Worm (Caenorhabditis elegans): Measurements from ENCODE around the gene C18B2.4.

DNA sequence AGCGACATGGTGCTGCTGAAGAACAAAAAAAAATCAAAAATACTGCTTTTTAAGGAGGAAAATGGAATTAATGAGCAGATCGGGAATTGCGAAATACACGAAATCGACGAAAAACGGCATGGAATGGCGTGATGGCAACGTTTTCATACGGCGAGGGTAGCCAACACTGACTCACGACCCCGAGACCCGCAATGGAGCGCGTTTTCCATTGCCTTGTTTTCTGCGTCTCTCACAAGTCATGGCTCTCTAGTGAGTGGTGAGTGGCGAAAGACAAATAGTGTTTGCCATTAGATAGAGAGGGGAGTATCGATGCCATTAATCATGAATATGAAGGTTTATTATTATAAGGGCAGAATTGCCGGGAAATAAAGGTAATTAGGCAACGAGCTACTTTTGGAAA, at the start of gene C18B2.4:
- no peak; the same call in 1 of the 2 replicates for TF ChIP-seq flt-1 (GFP tag; IDR thresholded peaks at IDR 0.05)
- TF ChIP-seq ets-7 (tag; optimal IDR thresholded peaks at IDR 0.05) = no peak
- TF ChIP-seq F13C5.2 (tag; optimal IDR thresholded peaks at IDR 0.05) = peak; percentile 7
- TF ChIP-seq hmbx-1 (tag; optimal IDR thresholded peaks at IDR 0.05) = no peak
- no peak for TF ChIP-seq hnd-1 (tag; optimal IDR thresholded peaks at IDR 0.05)
- no peak for TF ChIP-seq sea-1 (GFP tag; conservative IDR thresholded peaks at IDR 0.05)
- TF ChIP-seq ama-1 (optimal IDR thresholded peaks at IDR 0.05) = no peak
